Worm (Caenorhabditis elegans) whole organism, L2 larva: ENCODE measurements around the gene npp-1.
"Not testable (repeated sequence)": the region's sequence is repeated elsewhere in the genome, so short reads cannot be mapped to it uniquely, and the experiment has no call there.

ENCODE experiments used
- F13H6.1 ChIP-seq: sonication (generic microtip); optimal IDR thresholded peaks from 2 replicates; lab custom pipeline; 2016; ENCODE audit warnings: missing genetic modification characterization, missing compliant biosample characterization
- aly-2 ChIP-seq: fragments of 150-350 bp; optimal IDR thresholded peaks from 2 replicates; lab custom pipeline; 2014; ENCODE audit warnings: missing biosample characterization, missing genetic modification characterization
- ama-1 ChIP-seq: fragments of 150-350 bp; optimal IDR thresholded peaks from 2 replicates; lab custom pipeline; 2018; ENCODE audit warnings: inconsistent platforms
- crh-2 ChIP-seq: sonication (generic microtip); optimal IDR thresholded peaks from 2 replicates; lab custom pipeline; 2017; ENCODE audit warnings: missing biosample characterization, missing genetic modification characterization
- elt-1 ChIP-seq: fragments of 150-350 bp; optimal IDR thresholded peaks from 2 replicates; lab custom pipeline; 2014; ENCODE audit warnings: missing biosample characterization, missing genetic modification characterization
- elt-3 ChIP-seq: sonication (generic microtip); optimal IDR thresholded peaks from 2 replicates; lab custom pipeline; 2017; ENCODE audit warnings: missing biosample characterization, missing genetic modification characterization
- lin-39 ChIP-seq: fragments of 150-350 bp; optimal IDR thresholded peaks from 2 replicates; lab custom pipeline; 2014; ENCODE audit warnings: missing biosample characterization, missing genetic modification reagents, missing genetic modification characterization
- mdl-1 ChIP-seq, 2 experiments: fragments of 150-350 bp in 1 of 2; sonication (generic microtip) in 1 of 2; optimal IDR thresholded peaks; 2 replicates each; lab custom pipeline; 2017; ENCODE audit warnings: missing biosample characterization in 2 of 2, missing genetic modification characterization in 2 of 2
- nhr-11 ChIP-seq: fragments of 150-350 bp; optimal IDR thresholded peaks from 2 replicates; lab custom pipeline; 2014; ENCODE audit warnings: missing biosample characterization, missing genetic modification characterization
- nhr-12 ChIP-seq: fragments of 150-350 bp; optimal IDR thresholded peaks from 2 replicates; lab custom pipeline; 2014; ENCODE audit warnings: missing biosample characterization, missing genetic modification characterization
- nhr-237 ChIP-seq: fragments of 150-350 bp; optimal IDR thresholded peaks from 2 replicates; lab custom pipeline; 2014; ENCODE audit warnings: missing biosample characterization, missing genetic modification characterization
- snpc-4 ChIP-seq: fragments of 150-350 bp; optimal IDR thresholded peaks from 2 replicates; lab custom pipeline; 2014; ENCODE audit warnings: missing biosample characterization, missing genetic modification characterization
- ztf-4 ChIP-seq: fragments of 150-350 bp; optimal IDR thresholded peaks from 2 replicates; lab custom pipeline; 2014; ENCODE audit warnings: missing biosample characterization, missing genetic modification characterization

ce11 chrIV:9893649-9894048, 35.4 kb downstream of the npp-1 start, which contains the start of gene sss-1:
- TF ChIP-seq lin-39 (tag; lab: Kevin White, UChicago); crh-2 (tag; lab: Kevin White, UChicago); elt-1; mdl-1 (tag; optimal IDR thresholded peaks at IDR 0.05; lab: Kevin White, UChicago); aly-2 (tag; lab: Kevin White, UChicago); F13H6.1 (tag; lab: Kevin White, UChicago); elt-3; nhr-237; ztf-4; nhr-11; ama-1 (lab: Kevin White, UChicago); snpc-4 (tag; lab: Kevin White, UChicago); nhr-12 (tag; lab: Kevin White, UChicago): not testable (repeated sequence)
